Fruit fly (Drosophila melanogaster) whole organism, embryonic: ENCODE data around the gene CG5781.

Experiments used
- B-H1 ChIP-seq: fragments of 200-800 bp; sonication (Bioruptor generic); IDR thresholded peaks from 3 replicates; pipeline ENCODE4 v1.3.6; 2022; ENCODE audit warnings: missing biosample characterization, missing genetic modification characterization
- Bgb ChIP-seq: fragments of 200-800 bp; sonication (Bioruptor generic); IDR thresholded peaks from 2 replicates; pipeline ENCODE4 v1.3.6; 2022; ENCODE audit warnings: missing biosample characterization, missing genetic modification characterization; ENCODE audit not compliant: partially characterized antibody
- Blimp-1 ChIP-seq: fragments of 200-800 bp; sonication (Bioruptor generic); optimal IDR thresholded peaks from 3 replicates; lab custom pipeline; 2018; ENCODE audit warnings: missing biosample characterization, missing genetic modification characterization, mild to moderate bottlenecking, moderate library complexity, missing genetic modification reagents
- Bteb2 ChIP-seq: fragments of 200-800 bp; sonication (Bioruptor generic); optimal IDR thresholded peaks from 2 replicates; lab custom pipeline; 2016; ENCODE audit warnings: missing biosample characterization, missing genetic modification characterization
- CG10274 ChIP-seq: fragments of 200-800 bp; sonication (Bioruptor generic); optimal IDR thresholded peaks from 3 replicates; lab custom pipeline; 2017; ENCODE audit warnings: missing biosample characterization, mild to moderate bottlenecking, missing genetic modification characterization
- CG12071 ChIP-seq: fragments of 200-800 bp; sonication (Bioruptor generic); optimal IDR thresholded peaks from 3 replicates; lab custom pipeline; 2018; ENCODE audit warnings: missing biosample characterization, mild to moderate bottlenecking, missing genetic modification characterization
- CG15269 ChIP-seq: fragments of 200-800 bp; sonication (Bioruptor generic); optimal IDR thresholded peaks from 2 replicates; lab custom pipeline; 2018; ENCODE audit warnings: missing biosample characterization, mild to moderate bottlenecking, missing genetic modification characterization, moderate library complexity
- CG15479 ChIP-seq: fragments of 200-800 bp; sonication (Bioruptor generic); optimal IDR thresholded peaks from 3 replicates; lab custom pipeline; 2019; ENCODE audit warnings: missing biosample characterization, mild to moderate bottlenecking, missing genetic modification characterization, moderate library complexity
- CG1602 ChIP-seq: fragments of 200-800 bp; sonication (Bioruptor generic); optimal IDR thresholded peaks from 3 replicates; lab custom pipeline; 2016; ENCODE audit warnings: missing biosample characterization, missing genetic modification characterization
- CG17829 ChIP-seq: fragments of 200-800 bp; optimal IDR thresholded peaks from 2 replicates; lab custom pipeline; 2019; ENCODE audit warnings: missing biosample characterization, mild to moderate bottlenecking, missing genetic modification characterization, moderate library complexity
- CG17912 ChIP-seq: fragments of 200-800 bp; sonication (Bioruptor generic); optimal IDR thresholded peaks from 2 replicates; lab custom pipeline; 2018; ENCODE audit warnings: missing biosample characterization, mild to moderate bottlenecking, missing genetic modification characterization
- CG18764 ChIP-seq: fragments of 200-800 bp; sonication (Bioruptor generic); optimal IDR thresholded peaks from 3 replicates; lab custom pipeline; 2016; ENCODE audit warnings: missing biosample characterization, missing genetic modification characterization
- CG31365 ChIP-seq: fragments of 200-800 bp; sonication (Bioruptor generic); optimal IDR thresholded peaks from 2 replicates; lab custom pipeline; 2018; ENCODE audit warnings: missing biosample characterization, mild to moderate bottlenecking, missing genetic modification characterization
- CG31441 ChIP-seq: fragments of 200-800 bp; sonication (Bioruptor generic); IDR thresholded peaks from 2 replicates; pipeline ENCODE4 v1.3.6; 2022; ENCODE audit warnings: missing biosample characterization, missing genetic modification characterization
- CG3838 ChIP-seq: fragments of 200-800 bp; sonication (Bioruptor generic); optimal IDR thresholded peaks from 3 replicates; lab custom pipeline; 2016; ENCODE audit warnings: missing biosample characterization, missing genetic modification characterization
- CG3847 ChIP-seq: fragments of 200-800 bp; sonication (Bioruptor generic); IDR thresholded peaks from 2 replicates; pipeline ENCODE4 v1.3.6; 2022; ENCODE audit warnings: missing biosample characterization, missing genetic modification characterization
- CG3995 ChIP-seq: fragments of 200-800 bp; sonication (Bioruptor generic); optimal IDR thresholded peaks from 3 replicates; lab custom pipeline; 2016; ENCODE audit warnings: missing biosample characterization, missing genetic modification characterization
- CG4707 ChIP-seq: fragments of 200-800 bp; sonication (Bioruptor generic); optimal IDR thresholded peaks from 2 replicates; lab custom pipeline; 2018; ENCODE audit warnings: missing biosample characterization, mild to moderate bottlenecking, missing genetic modification characterization, moderate library complexity
- CG5245 ChIP-seq: fragments of 200-800 bp; sonication (Bioruptor generic); optimal IDR thresholded peaks from 3 replicates; lab custom pipeline; 2016; ENCODE audit warnings: missing biosample characterization, missing genetic modification characterization
- CG7271 ChIP-seq: fragments of 200-800 bp; sonication (Bioruptor generic); optimal IDR thresholded peaks from 2 replicates; lab custom pipeline; 2018; ENCODE audit warnings: missing biosample characterization, mild to moderate bottlenecking, missing genetic modification characterization, moderate library complexity
- CG7372 ChIP-seq: fragments of 200-800 bp; sonication (Bioruptor generic); IDR thresholded peaks from 2 replicates; pipeline ENCODE4 v1.3.6; 2022; ENCODE audit warnings: missing biosample characterization, missing genetic modification characterization
- CG7928 ChIP-seq: fragments of 200-800 bp; sonication (Bioruptor generic); optimal IDR thresholded peaks from 2 replicates; lab custom pipeline; 2017; ENCODE audit warnings: missing biosample characterization, mild to moderate bottlenecking, missing genetic modification characterization
- CG7963 ChIP-seq: fragments of 200-800 bp; sonication (Bioruptor generic); IDR thresholded peaks from 3 replicates; pipeline ENCODE4 v1.3.6; 2022; ENCODE audit warnings: missing biosample characterization, missing genetic modification characterization; ENCODE audit not compliant: partially characterized antibody
- CG8089 ChIP-seq: fragments of 200-800 bp; sonication (Bioruptor generic); optimal IDR thresholded peaks from 3 replicates; lab custom pipeline; 2016; ENCODE audit warnings: missing biosample characterization, missing genetic modification characterization
- CG9609 ChIP-seq: fragments of 200-800 bp; sonication (Bioruptor generic); optimal IDR thresholded peaks from 3 replicates; lab custom pipeline; 2016; ENCODE audit warnings: missing biosample characterization, missing genetic modification characterization
- CkIIα-i1 ChIP-seq: fragments of 200-800 bp; sonication (Bioruptor generic); IDR thresholded peaks from 2 replicates; pipeline ENCODE4 v1.3.6; 2022; ENCODE audit warnings: missing biosample characterization, missing genetic modification characterization
- CoRest ChIP-seq: fragments of 200-800 bp; sonication (Bioruptor generic); optimal IDR thresholded peaks from 3 replicates; lab custom pipeline; 2018; ENCODE audit warnings: missing biosample characterization, mild to moderate bottlenecking, missing genetic modification characterization, moderate library complexity
- Hmx ChIP-seq: fragments of 200-800 bp; sonication (Bioruptor generic); optimal IDR thresholded peaks from 2 replicates; lab custom pipeline; 2016; ENCODE audit warnings: missing biosample characterization, missing genetic modification characterization
- Max ChIP-seq: fragments of 200-800 bp; sonication (Bioruptor generic); optimal IDR thresholded peaks from 2 replicates; lab custom pipeline; 2016; ENCODE audit warnings: missing biosample characterization, mild to moderate bottlenecking, missing genetic modification characterization
- NC2α ChIP-seq: fragments of 200-800 bp; sonication (Bioruptor generic); optimal IDR thresholded peaks from 2 replicates; lab custom pipeline; 2016; ENCODE audit warnings: missing biosample characterization, missing genetic modification characterization
- NC2β ChIP-seq: fragments of 200-800 bp; sonication (Bioruptor generic); optimal IDR thresholded peaks from 2 replicates; lab custom pipeline; 2016; ENCODE audit warnings: missing biosample characterization, missing genetic modification characterization
- NFAT ChIP-seq: fragments of 200-800 bp; sonication (Bioruptor generic); IDR thresholded peaks from 2 replicates; pipeline ENCODE4 v1.3.6; 2022; ENCODE audit warnings: missing biosample characterization, missing genetic modification characterization
- NK7.1 ChIP-seq: fragments of 200-800 bp; sonication (Bioruptor generic); optimal IDR thresholded peaks from 3 replicates; lab custom pipeline; 2016; ENCODE audit warnings: missing biosample characterization, missing genetic modification characterization
- NfI ChIP-seq: fragments of 200-800 bp; sonication (Bioruptor generic); optimal IDR thresholded peaks from 3 replicates; lab custom pipeline; 2018; ENCODE audit warnings: missing biosample characterization, mild to moderate bottlenecking, missing genetic modification characterization, moderate library complexity
- Oli ChIP-seq: fragments of 200-800 bp; sonication (Bioruptor generic); optimal IDR thresholded peaks from 2 replicates; lab custom pipeline; 2018; ENCODE audit warnings: missing biosample characterization, mild to moderate bottlenecking, missing genetic modification characterization, moderate library complexity
- cas ChIP-seq: fragments of 200-800 bp; sonication (Bioruptor generic); IDR thresholded peaks from 2 replicates; pipeline ENCODE4 v1.3.6; 2022; ENCODE audit warnings: missing biosample characterization, missing genetic modification characterization
- crc ChIP-seq: fragments of 200-800 bp; sonication (Bioruptor generic); optimal IDR thresholded peaks from 2 replicates; lab custom pipeline; 2016; ENCODE audit warnings: missing biosample characterization, missing genetic modification characterization
- dmrt99B ChIP-seq: fragments of 200-800 bp; sonication (Bioruptor generic); optimal IDR thresholded peaks from 2 replicates; lab custom pipeline; 2018; ENCODE audit warnings: missing biosample characterization, mild to moderate bottlenecking, missing genetic modification characterization, moderate library complexity
- esg ChIP-seq: fragments of 200-800 bp; sonication (Bioruptor generic); conservative IDR thresholded peaks from 2 replicates; pipeline ENCODE4 v1.3.6; 2022; ENCODE audit warnings: missing biosample characterization, missing genetic modification characterization
- fd64A ChIP-seq: fragments of 200-800 bp; sonication (Bioruptor generic); optimal IDR thresholded peaks from 3 replicates; lab custom pipeline; 2018; ENCODE audit warnings: missing biosample characterization, mild to moderate bottlenecking, missing genetic modification characterization
- fd96Cb ChIP-seq: fragments of 200-800 bp; sonication (Bioruptor generic); optimal IDR thresholded peaks from 2 replicates; lab custom pipeline; 2018; ENCODE audit warnings: missing biosample characterization, mild to moderate bottlenecking, missing genetic modification characterization, moderate library complexity
- gcm2 ChIP-seq: fragments of 200-800 bp; sonication (Bioruptor generic); optimal IDR thresholded peaks from 2 replicates; lab custom pipeline; 2016; ENCODE audit warnings: missing biosample characterization, missing genetic modification characterization
- knrl ChIP-seq: fragments of 200-800 bp; sonication (Bioruptor generic); IDR thresholded peaks from 3 replicates; pipeline ENCODE4 v1.3.6; 2022; ENCODE audit warnings: missing biosample characterization, missing genetic modification characterization; ENCODE audit not compliant: partially characterized antibody
- pb ChIP-seq: fragments of 200-800 bp; sonication (Bioruptor generic); optimal IDR thresholded peaks from 3 replicates; lab custom pipeline; 2016; ENCODE audit warnings: missing biosample characterization, missing genetic modification characterization
- prd ChIP-seq, 3 experiments: fragments of >200 bp in 2 of 3; fragments of 200-800 bp in 1 of 3; sonication (Bioruptor generic) in 1 of 3; optimal IDR thresholded peaks in 2 of 3; IDR thresholded peaks in 1 of 3; 2 replicates in 2 of 3; 3 replicates in 1 of 3; pipeline versions ENCODE4 v1.3.6 to Lab custom; 2017 to 2022; ENCODE audit warnings: missing biosample characterization in 1 of 3, missing genetic modification characterization in 1 of 3
- salm ChIP-seq: fragments of 200-800 bp; sonication (Bioruptor generic); optimal IDR thresholded peaks from 2 replicates; lab custom pipeline; 2018; ENCODE audit warnings: missing biosample characterization, mild to moderate bottlenecking, missing genetic modification characterization
- sens ChIP-seq: fragments of 200-800 bp; sonication (Bioruptor generic); peaks from one replicate; lab custom pipeline; 2016; ENCODE audit warnings: missing biosample characterization, missing genetic modification characterization
- sug ChIP-seq: fragments of 200-800 bp; optimal IDR thresholded peaks from 2 replicates; lab custom pipeline; 2019; ENCODE audit warnings: missing biosample characterization, mild to moderate bottlenecking, missing genetic modification characterization, moderate library complexity
- tap ChIP-seq: fragments of 200-800 bp; optimal IDR thresholded peaks from 3 replicates; lab custom pipeline; 2019; ENCODE audit warnings: missing biosample characterization, mild to moderate bottlenecking, missing genetic modification characterization, moderate library complexity
- tna ChIP-seq: fragments of 200-800 bp; sonication (Bioruptor generic); IDR thresholded peaks from 2 replicates; pipeline ENCODE4 v1.3.6; 2022; ENCODE audit warnings: missing biosample characterization, missing genetic modification characterization; ENCODE audit not compliant: partially characterized antibody

The CG5781 gene

dm6 chr2L:12704418-12704920 lies 7.3 kb upstream of the CG5781 start, which contains the start of the genes CG5776 and spict (continued):
- TF ChIP-seq CG31365 (tag; lab: Kevin White, UChicago) (peak; percentile 12), CG3838 (GFP tag; lab: Kevin White, UChicago) (no peak), NFAT (GFP tag; lab: Robert Waterston, UW) (peak; percentile 62; the same call in 1 of the 2 replicates), CoRest (tag; lab: Kevin White, UChicago) (peak; percentile 87), CG4707 (no peak), NC2α (GFP tag; lab: Kevin White, UChicago) (no peak), CG7372 (GFP tag; lab: Robert Waterston, UW) (no peak), CG17912 (no peak), crc (no peak), CG31441 (peak; percentile 60), prd (optimal IDR thresholded peaks at IDR 0.05; lab: Kevin White, UChicago) (no peak), prd (GFP tag; IDR thresholded peaks at IDR 0.05; lab: Robert Waterston, UW) (peak; percentile 90), Hmx (no peak), NK7.1 (GFP tag; lab: Kevin White, UChicago) (no peak), CG3847 (GFP tag; lab: Robert Waterston, UW) (peak; percentile 89), dmrt99B (tag; lab: Kevin White, UChicago) (no peak), fd64A (GFP tag; lab: Kevin White, UChicago) (peak; percentile 14), CG7271 (peak; percentile 47), CG15479 (peak; percentile 31), CG18764 (GFP tag; lab: Kevin White, UChicago) (no peak), knrl (GFP tag; lab: Robert Waterston, UW) (0 out of 3 replicates have a peak, but pooled peaks have one; percentile 38), sens (GFP tag; lab: Kevin White, UChicago) (peak; percentile 79), NfI (GFP tag; lab: Kevin White, UChicago) (peak; percentile 88), NC2β (no peak), CG5245 (GFP tag; lab: Kevin White, UChicago) (no peak), tna (GFP tag; lab: Robert Waterston, UW) (no peak; the same call in 1 of the 2 replicates), Max (GFP tag; lab: Kevin White, UChicago) (peak; percentile 52), CkIIα-i1 (no peak), Bgb (GFP tag; lab: Robert Waterston, UW) (peak; percentile 54), CG7963 (GFP tag; lab: Robert Waterston, UW) (no peak), Oli (tag; lab: Kevin White, UChicago) (peak; percentile 72), CG1602 (GFP tag; lab: Kevin White, UChicago) (peak; percentile 57), CG9609 (GFP tag; lab: Kevin White, UChicago) (peak; percentile 27), CG17829 (tag; lab: Kevin White, UChicago) (peak; percentile 83), Blimp-1 (GFP tag; lab: Kevin White, UChicago) (peak; percentile 59), salm (peak; percentile 38), Bteb2 (GFP tag; lab: Kevin White, UChicago) (no peak), CG3995 (no peak), CG7928 (GFP tag; lab: Kevin White, UChicago) (peak; percentile 41), B-H1 (GFP tag; lab: Robert Waterston, UW) (peak; percentile 56; the same call in 2 of the 3 replicates), esg (GFP tag; lab: Robert Waterston, UW) (peak; percentile 84), CG15269 (tag; lab: Kevin White, UChicago) (peak; percentile 75), CG8089 (GFP tag; lab: Kevin White, UChicago) (no peak), gcm2 (GFP tag; lab: Kevin White, UChicago) (no peak), fd96Cb (tag; lab: Kevin White, UChicago) (peak; percentile 15), sug (tag; lab: Kevin White, UChicago) (peak; percentile 78), pb (GFP tag; lab: Kevin White, UChicago) (no peak), cas (no peak), tap (no peak), CG12071 (no peak), CG10274 (GFP tag; lab: Kevin White, UChicago) (no peak)
